Worm (Caenorhabditis elegans): Measurements from ENCODE around the gene pqn-13.

pqn-13 gene

ce11 chrV:5667337-5667736, 8.6 kb downstream of the pqn-13 start (continued):
- TF ChIP-seq egrh-3 (GFP tag; IDR thresholded peaks at IDR 0.05): no peak
- peak; percentile 77 for TF ChIP-seq pbrm-1 (GFP tag; IDR thresholded peaks at IDR 0.05)
- TF ChIP-seq snpc-1.3 (tag; optimal IDR thresholded peaks at IDR 0.05; ENCODE audit: insufficient read depth): peak; percentile 38
- TF ChIP-seq madf-10 (tag; optimal IDR thresholded peaks at IDR 0.05): peak; percentile 38
- TF ChIP-seq aptf-3 (GFP tag; IDR thresholded peaks at IDR 0.05): peak; percentile 96; the same call in 1 of the 2 replicates
- peak; percentile 65 for TF ChIP-seq nfyb-1 (GFP tag; IDR thresholded peaks at IDR 0.05)
- no peak for TF ChIP-seq tbx-9 (tag; optimal IDR thresholded peaks at IDR 0.05; ENCODE audit: borderline replicate concordance)
- no peak for TF ChIP-seq lir-1 (GFP tag; conservative IDR thresholded peaks at IDR 0.05)
- no peak for TF ChIP-seq zfh-2 (GFP tag; conservative IDR thresholded peaks at IDR 0.05)
- peak; percentile 84 for TF ChIP-seq Y53G8AR.9 (GFP tag; conservative IDR thresholded peaks at IDR 0.05)
- TF ChIP-seq F49E8.2 (tag; optimal IDR thresholded peaks at IDR 0.05; ENCODE audit: insufficient read depth): peak; percentile 72
- peak; percentile 82; the same call in 1 of the 2 replicates for TF ChIP-seq ztf-25 (GFP tag; IDR thresholded peaks at IDR 0.05)
- no peak for TF ChIP-seq ztf-3 (GFP tag; optimal IDR thresholded peaks at IDR 0.05)
- no peak for TF ChIP-seq pha-4 (tag; optimal IDR thresholded peaks at IDR 0.05)
- TF ChIP-seq madf-6 (GFP tag; IDR thresholded peaks at IDR 0.05): peak; percentile 81
- TF ChIP-seq B0019.2 (GFP tag; conservative IDR thresholded peaks at IDR 0.05): no peak
- peak; percentile 91 for TF ChIP-seq athp-1 (tag; optimal IDR thresholded peaks at IDR 0.05)
- no peak for TF ChIP-seq aptf-2 (GFP tag; conservative IDR thresholded peaks at IDR 0.05)
- TF ChIP-seq B0261.1 (tag; optimal IDR thresholded peaks at IDR 0.05): peak; percentile 70
- TF ChIP-seq lin-54 (GFP tag; optimal IDR thresholded peaks at IDR 0.05): peak; percentile 76
- TF ChIP-seq ztf-28 (GFP tag; IDR thresholded peaks at IDR 0.05): 0 out of 2 replicates have a peak, but pooled peaks have one; percentile 20
- peak; percentile 77 for TF ChIP-seq atf-7 (tag; optimal IDR thresholded peaks at IDR 0.05)
- peak; percentile 88 for TF ChIP-seq ceh-40 (GFP tag; IDR thresholded peaks at IDR 0.05)
- TF ChIP-seq lin-26 (GFP tag; IDR thresholded peaks at IDR 0.05): peak; percentile 97
- TF ChIP-seq zim-3 (tag; optimal IDR thresholded peaks at IDR 0.05): peak; percentile 92
- TF ChIP-seq xnd-1 (tag; optimal IDR thresholded peaks at IDR 0.05): peak; percentile 52
- TF ChIP-seq F37B4.10 (GFP tag; IDR thresholded peaks at IDR 0.05): no peak
- peak; percentile 58; the same call in 1 of the 2 replicates for TF ChIP-seq hsf-1 (GFP tag; IDR thresholded peaks at IDR 0.05)
- no peak for TF ChIP-seq mel-28 (tag; optimal IDR thresholded peaks at IDR 0.05; ENCODE audit: borderline replicate concordance)
- TF ChIP-seq tlf-1 (GFP tag; optimal IDR thresholded peaks at IDR 0.05): peak; percentile 27
- TF ChIP-seq him-1 (tag; optimal IDR thresholded peaks at IDR 0.05): peak; percentile 79

ce11 chrV:5666036-5666729, 9.7 kb downstream of the pqn-13 start, which contains the start of gene C14C11.7:
Gene C14C11.7, minus strand, starts transcription at chrV:5666086.
- no peak for TF ChIP-seq ets-4 (GFP tag; optimal IDR thresholded peaks at IDR 0.05)
- TF ChIP-seq K11D2.4 (GFP tag; IDR thresholded peaks at IDR 0.05): no peak
- no peak for TF ChIP-seq bed-1 (GFP tag; IDR thresholded peaks at IDR 0.05)
- no peak for TF ChIP-seq nfya-1 (tag; optimal IDR thresholded peaks at IDR 0.05; ENCODE audit: borderline replicate concordance, insufficient read depth)
- TF ChIP-seq F49E8.2 (tag; optimal IDR thresholded peaks at IDR 0.05; ENCODE audit: insufficient read depth): no peak
- no peak for TF ChIP-seq mxl-1 (tag; optimal IDR thresholded peaks at IDR 0.05)
- peak; percentile 35; the same call in 1 of the 2 replicates for TF ChIP-seq madf-8 (GFP tag; conservative IDR thresholded peaks at IDR 0.05)
- no peak for TF ChIP-seq F55B11.4 (tag; optimal IDR thresholded peaks at IDR 0.05; ENCODE audit: borderline replicate concordance, insufficient read depth)
- TF ChIP-seq nhr-27 (tag; optimal IDR thresholded peaks at IDR 0.05): no peak
- TF ChIP-seq mcd-1 (GFP tag; IDR thresholded peaks at IDR 0.05): no peak
- no peak for TF ChIP-seq athp-1 (tag; optimal IDR thresholded peaks at IDR 0.05)
- no peak for TF ChIP-seq nhr-120 (GFP tag; IDR thresholded peaks at IDR 0.05)
- TF ChIP-seq madf-6 (GFP tag; IDR thresholded peaks at IDR 0.05): peak; percentile 82
- TF ChIP-seq lsl-1 (GFP tag; optimal IDR thresholded peaks at IDR 0.05): peak; percentile 83
- TF ChIP-seq ceh-58 (GFP tag; IDR thresholded peaks at IDR 0.05): no peak
- no peak for TF ChIP-seq F52B5.7 (tag; optimal IDR thresholded peaks at IDR 0.05)
- no peak for TF ChIP-seq him-1 (tag; optimal IDR thresholded peaks at IDR 0.05)
- no peak for TF ChIP-seq K12H6.12 (tag; optimal IDR thresholded peaks at IDR 0.05)
- no peak for TF ChIP-seq hmg-1.2 (GFP tag; IDR thresholded peaks at IDR 0.05)
- no peak for TF ChIP-seq lin-26 (GFP tag; IDR thresholded peaks at IDR 0.05)
- no peak for TF ChIP-seq lsy-27 (tag; optimal IDR thresholded peaks at IDR 0.05; ENCODE audit: borderline replicate concordance, insufficient read depth)
- peak; percentile 63 for TF ChIP-seq xnd-1 (tag; optimal IDR thresholded peaks at IDR 0.05)

Measured in whole organism, young adult.